Fruit fly (Drosophila melanogaster): Measurements from ENCODE around the gene PolG2.

- no peak for TF ChIP-seq usp (GFP tag; optimal IDR thresholded peaks at IDR 0.05)
- no peak for TF ChIP-seq Myc (optimal IDR thresholded peaks at IDR 0.05)
- TF ChIP-seq h (GFP tag; optimal IDR thresholded peaks at IDR 0.05): no peak
- no peak for TF ChIP-seq Sp1 (GFP tag; optimal IDR thresholded peaks at IDR 0.05)
- TF ChIP-seq psq (GFP tag; optimal IDR thresholded peaks at IDR 0.05): no peak
- no peak for TF ChIP-seq Rel (GFP tag; optimal IDR thresholded peaks at IDR 0.05)
- no peak for TF ChIP-seq Rel (tag; optimal IDR thresholded peaks at IDR 0.05)
- TF ChIP-seq tai (GFP tag; optimal IDR thresholded peaks at IDR 0.05): no peak
- TF ChIP-seq CG32264 (GFP tag; optimal IDR thresholded peaks at IDR 0.05): no peak
- TF ChIP-seq br (GFP tag; optimal IDR thresholded peaks at IDR 0.05): no peak
- TF ChIP-seq sage (GFP tag; optimal IDR thresholded peaks at IDR 0.05): no peak
- TF ChIP-seq Dif (GFP tag; optimal IDR thresholded peaks at IDR 0.05; ENCODE audit: partially characterized antibody): no peak
- TF ChIP-seq lola (GFP tag; optimal IDR thresholded peaks at IDR 0.05): no peak
Measured at dm6 chr2L:13851098-13851497, 18.2 kb upstream of the PolG2 start.

Data from whole organism, wandering third instar larva.